Worm (Caenorhabditis elegans): ENCODE data around the gene gsp-1.

Gene gsp-1

ce11 chrV:10730824-10731416 lies 48.7 kb downstream of the gsp-1 start (continued):
- no peak for TF ChIP-seq ceh-44 (GFP tag; IDR thresholded peaks at IDR 0.05)
- peak in 1 of 2 experiments; percentile 88 for TF ChIP-seq unc-62 (GFP tag; optimal IDR thresholded peaks at IDR 0.05 in 1 of 2)
- TF ChIP-seq unc-62 (tag; optimal IDR thresholded peaks at IDR 0.05) = no peak
- no peak for TF ChIP-seq fkh-10 (GFP tag; optimal IDR thresholded peaks at IDR 0.05)
- peak; percentile 89 for TF ChIP-seq nhr-11 (tag; optimal IDR thresholded peaks at IDR 0.05)
- no peak for TF ChIP-seq fos-1 (tag; optimal IDR thresholded peaks at IDR 0.05)
- peak in 1 of 2 experiments; percentile 1 for TF ChIP-seq lsy-2 (tag; optimal IDR thresholded peaks at IDR 0.05)
- no peak for TF ChIP-seq Y75B8A.6 (GFP tag; IDR thresholded peaks at IDR 0.05)
- TF ChIP-seq ceh-62 (tag; optimal IDR thresholded peaks at IDR 0.05) = no peak
- TF ChIP-seq php-3 (GFP tag; IDR thresholded peaks at IDR 0.05) = no peak
- no peak for TF ChIP-seq dmd-9 (GFP tag; IDR thresholded peaks at IDR 0.05)

- TF ChIP-seq F49E8.2 (tag; optimal IDR thresholded peaks at IDR 0.05; ENCODE audit: borderline replicate concordance) (no peak), ztf-7 (tag; optimal IDR thresholded peaks at IDR 0.05) (peak; percentile 27), ceh-20 (GFP tag; IDR thresholded peaks at IDR 0.05) (no peak), tra-1 (GFP tag; IDR thresholded peaks at IDR 0.05) (no peak), ceh-44 (GFP tag; IDR thresholded peaks at IDR 0.05) (no peak), zfp-2 (tag; optimal IDR thresholded peaks at IDR 0.05) (no peak), mes-2 (tag; optimal IDR thresholded peaks at IDR 0.05; ENCODE audit: poor library complexity, severe bottlenecking) (no peak), egl-27 (tag; optimal IDR thresholded peaks at IDR 0.05) (no peak), nhr-28 (tag; optimal IDR thresholded peaks at IDR 0.05) (peak; percentile 58), mxl-3 (GFP tag; optimal IDR thresholded peaks at IDR 0.05) (no peak), spr-1 (tag; optimal IDR thresholded peaks at IDR 0.05) (no peak), nhr-48 (tag; optimal IDR thresholded peaks at IDR 0.05) (no peak), pqm-1 (tag; optimal IDR thresholded peaks at IDR 0.05) (peak; percentile 61), nhr-76 (tag; optimal IDR thresholded peaks at IDR 0.05) (no peak), nhr-11 (tag; optimal IDR thresholded peaks at IDR 0.05) (no peak), skn-1 (tag; optimal IDR thresholded peaks at IDR 0.05) (no peak), dve-1 (tag; optimal IDR thresholded peaks at IDR 0.05; ENCODE audit: insufficient read depth) (peak; percentile 48)
Observed at ce11 chrV:10731989-10732472, 49.8 kb downstream of the gsp-1 start, which contains the start of gene T28B11.1. Gene T28B11.1, minus strand, starts transcription at chrV:10732422.

Data from whole organism, L4 larva.